Fruit fly (Drosophila melanogaster) whole organism, adult: Measurements from ENCODE around the gene Ubr3.

ENCODE experiments used
- CG11617 ChIP-seq: fragments of 200-800 bp; sonication (Bioruptor generic); optimal IDR thresholded peaks from 2 replicates; lab custom pipeline; 2017; ENCODE audit warnings: mild to moderate bottlenecking, missing biosample characterization, missing genetic modification reagents, missing genetic modification characterization
- CG14711 ChIP-seq: fragments of 200-800 bp; sonication (Bioruptor generic); optimal IDR thresholded peaks from 2 replicates; lab custom pipeline; 2018; ENCODE audit warnings: missing biosample characterization, mild to moderate bottlenecking, missing genetic modification characterization, moderate library complexity
- CG5204 ChIP-seq: fragments of 200-800 bp; sonication (Bioruptor generic); optimal IDR thresholded peaks from 2 replicates; lab custom pipeline; 2016; ENCODE audit warnings: missing biosample characterization, missing genetic modification characterization
- CG7045 ChIP-seq: fragments of 200-800 bp; sonication (Bioruptor generic); optimal IDR thresholded peaks from 2 replicates; lab custom pipeline; 2017; ENCODE audit warnings: missing biosample characterization, mild to moderate bottlenecking, missing genetic modification characterization
- CG7101 ChIP-seq: fragments of 200-800 bp; sonication (Bioruptor generic); optimal IDR thresholded peaks from 2 replicates; lab custom pipeline; 2018; ENCODE audit warnings: missing biosample characterization, mild to moderate bottlenecking, missing genetic modification characterization, moderate library complexity
- Crg-1 ChIP-seq: fragments of 200-800 bp; sonication (Bioruptor generic); optimal IDR thresholded peaks from 2 replicates; lab custom pipeline; 2016; ENCODE audit warnings: missing biosample characterization, missing genetic modification characterization
- Hr96 ChIP-seq: fragments of 200-800 bp; sonication (Bioruptor generic); optimal IDR thresholded peaks from 2 replicates; lab custom pipeline; 2016; ENCODE audit warnings: missing biosample characterization, missing genetic modification characterization
- Mnt ChIP-seq: fragments of 200-800 bp; sonication (Bioruptor generic); optimal IDR thresholded peaks from 2 replicates; lab custom pipeline; 2016; ENCODE audit warnings: missing biosample characterization, mild to moderate bottlenecking, missing genetic modification characterization
- cnc ChIP-seq, 2 experiments: fragments of >200 bp; optimal IDR thresholded peaks; 2 replicates each; lab custom pipeline; 2017
- ovo ChIP-seq: fragments of 200-800 bp; sonication (Bioruptor generic); optimal IDR thresholded peaks from 2 replicates; lab custom pipeline; 2016; ENCODE audit warnings: missing biosample characterization, missing genetic modification characterization
- pad ChIP-seq: fragments of 200-800 bp; sonication (Bioruptor generic); optimal IDR thresholded peaks from 3 replicates; lab custom pipeline; 2017; ENCODE audit warnings: missing biosample characterization, missing genetic modification characterization, mild to moderate bottlenecking, moderate library complexity, missing genetic modification reagents
- tj ChIP-seq: fragments of 200-800 bp; sonication (Bioruptor generic); optimal IDR thresholded peaks from 3 replicates; lab custom pipeline; 2017; ENCODE audit warnings: missing biosample characterization, mild to moderate bottlenecking, missing genetic modification characterization, moderate library complexity
- toe ChIP-seq: fragments of 200-800 bp; sonication (Bioruptor generic); optimal IDR thresholded peaks from 2 replicates; lab custom pipeline; 2016; ENCODE audit warnings: missing biosample characterization, missing genetic modification characterization

DNA sequence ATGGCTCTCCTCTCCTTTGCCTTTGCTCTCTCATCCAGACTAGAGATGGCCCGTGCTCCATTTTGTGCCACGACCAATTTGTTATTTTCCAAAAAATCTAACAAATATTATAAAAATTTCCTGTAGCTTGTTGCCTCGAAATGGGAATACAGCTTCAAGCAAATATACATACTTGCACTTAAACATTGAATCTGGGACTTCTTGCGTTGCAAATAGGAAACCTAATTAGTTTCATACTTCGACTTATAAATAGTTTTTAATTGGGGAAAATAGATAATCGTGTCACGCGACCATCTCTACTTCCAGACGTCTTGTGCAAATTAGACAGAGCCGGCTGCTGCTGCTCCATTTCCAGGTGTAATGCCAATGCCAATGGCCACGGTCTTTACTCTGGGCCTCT, 34.7 kb downstream of the Ubr3 start:
- TF ChIP-seq tj (GFP tag; lab: Kevin White, UChicago) (no peak), CG11617 (no peak), CG7101 (tag; lab: Kevin White, UChicago) (no peak), pad (GFP tag; lab: Kevin White, UChicago) (no peak), CG7045 (GFP tag; lab: Kevin White, UChicago) (no peak), Mnt (GFP tag; lab: Kevin White, UChicago) (no peak), Hr96 (GFP tag; lab: Kevin White, UChicago) (peak; percentile 22), CG14711 (tag; lab: Kevin White, UChicago) (peak; percentile 38), ovo (no peak), cnc (optimal IDR thresholded peaks at IDR 0.05; lab: Kevin White, UChicago) (no peak), toe (GFP tag; lab: Kevin White, UChicago) (no peak), Crg-1 (GFP tag; lab: Kevin White, UChicago) (no peak), CG5204 (GFP tag; lab: Kevin White, UChicago) (peak; percentile 2)
